Worm (Caenorhabditis elegans) whole organism, young adult: ENCODE results near the gene hst-3.2.

Experiments
- B0019.2 ChIP-seq: fragments of 200-800 bp; sonication (Bioruptor generic); conservative IDR thresholded peaks from 2 replicates; pipeline ENCODE4 v1.3.6; 2022; ENCODE audit warnings: missing genetic modification reagents, missing genetic modification characterization, missing compliant biosample characterization
- B0035.1 ChIP-seq: sonication (generic microtip); optimal IDR thresholded peaks from 2 replicates; lab custom pipeline; 2016; ENCODE audit warnings: missing genetic modification characterization, mild to moderate bottlenecking, missing compliant biosample characterization, missing genotype, missing genetic modification reagents
- F49E8.2 ChIP-seq: sonication (generic microtip); optimal IDR thresholded peaks from 3 replicates; lab custom pipeline; 2017; ENCODE audit warnings: missing genetic modification characterization, mild to moderate bottlenecking, missing compliant biosample characterization, antibody characterized with exemption, moderate library complexity; ENCODE audit not compliant: insufficient read depth
- bed-2 ChIP-seq: fragments of 200-800 bp; sonication (Bioruptor generic); IDR thresholded peaks from 2 replicates; pipeline ENCODE4 v1.3.6; 2022; ENCODE audit warnings: missing genetic modification reagents, missing genetic modification characterization, missing compliant biosample characterization
- dpl-1 ChIP-seq: fragments of 150-350 bp; optimal IDR thresholded peaks from 2 replicates; lab custom pipeline; 2014; ENCODE audit warnings: missing biosample characterization, missing genetic modification reagents, missing genetic modification characterization
- egrh-3 ChIP-seq: fragments of 200-800 bp; sonication (Bioruptor generic); IDR thresholded peaks from 2 replicates; pipeline ENCODE4 v1.3.6; 2022; ENCODE audit warnings: missing genetic modification reagents, missing genetic modification characterization, missing compliant biosample characterization
- ets-4 ChIP-seq: fragments of 200-800 bp; sonication (Bioruptor generic); optimal IDR thresholded peaks from 2 replicates; lab custom pipeline; 2018; ENCODE audit warnings: mild to moderate bottlenecking, missing genetic modification characterization, missing compliant biosample characterization
- snpc-1.3 ChIP-seq: sonication (generic microtip); optimal IDR thresholded peaks from 2 replicates; lab custom pipeline; 2017; ENCODE audit warnings: missing genetic modification characterization, mild to moderate bottlenecking, missing compliant biosample characterization, antibody characterized with exemption, moderate library complexity, missing genotype, missing genetic modification reagents; ENCODE audit not compliant: insufficient read depth
- snpc-4 ChIP-seq, 5 experiments: fragments of 150-350 bp in 1 of 5; sonication (generic microtip) in 4 of 5; optimal IDR thresholded peaks; 2 replicates each; lab custom pipeline; 2014 to 2018; ENCODE audit warnings: missing genetic modification characterization in 5 of 5, missing biosample characterization in 3 of 5, antibody characterized with exemption in 2 of 5, mild to moderate bottlenecking in 2 of 5, missing compliant biosample characterization in 2 of 5, missing genotype in 2 of 5, moderate library complexity in 2 of 5, missing genetic modification reagents in 1 of 5

ce11 chrX:2928089-2928488, 4.3 kb upstream of the hst-3.2 start:
- TF ChIP-seq snpc-4 (GFP tag; optimal IDR thresholded peaks at IDR 0.05; lab: Kevin White, UChicago) (no peak), snpc-4 (tag; optimal IDR thresholded peaks at IDR 0.05; lab: Kevin White, UChicago) (no peak), B0019.2 (no peak), bed-2 (GFP tag; lab: Robert Waterston, UW) (no peak), egrh-3 (GFP tag; lab: Robert Waterston, UW) (no peak), dpl-1 (GFP tag; lab: Kevin White, UChicago) (no peak), snpc-1.3 (tag; lab: Kevin White, UChicago) (no peak), B0035.1 (tag; lab: Kevin White, UChicago) (no peak), ets-4 (GFP tag; lab: Kevin White, UChicago) (no peak), F49E8.2 (tag; lab: Kevin White, UChicago) (no peak)
